Fruit fly (Drosophila melanogaster) whole organism, embryonic: ENCODE results near the gene CG45045.

Experiments
- CG15073 ChIP-seq: fragments of 200-800 bp; sonication (Bioruptor generic); optimal IDR thresholded peaks from 2 replicates; lab custom pipeline; 2016; ENCODE audit warnings: missing biosample characterization, missing genetic modification characterization
- gsb-n ChIP-seq: fragments of 200-800 bp; sonication (Bioruptor generic); optimal IDR thresholded peaks from 3 replicates; lab custom pipeline; 2018; ENCODE audit warnings: missing biosample characterization, mild to moderate bottlenecking, missing genetic modification characterization

DNA sequence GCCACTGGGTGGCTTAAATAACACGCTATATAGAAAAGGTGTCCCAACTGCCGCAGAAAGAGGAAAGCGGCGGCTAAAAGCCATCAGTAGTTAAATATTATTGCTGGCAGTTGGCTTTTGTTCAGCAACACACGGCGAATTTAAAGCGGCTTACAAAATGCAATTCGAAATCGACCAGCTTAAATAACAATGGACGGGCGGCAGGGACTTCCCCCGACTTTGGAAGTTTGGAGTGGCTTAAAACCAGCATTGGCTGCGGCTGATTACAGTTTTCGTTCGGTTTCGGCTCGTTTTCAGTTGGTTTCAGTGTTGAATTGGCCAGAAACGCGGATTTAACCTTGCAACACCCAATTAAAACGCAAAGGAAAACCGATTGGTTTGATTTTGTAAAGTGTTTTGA, 37.8 kb downstream of the CG45045 start:
- TF ChIP-seq gsb-n (no peak), CG15073 (GFP tag; lab: Kevin White, UChicago) (no peak)
